Fruit fly (Drosophila melanogaster) whole organism, prepupa: ENCODE data around the gene Socs16D.

Experiments used
- Blimp-1 ChIP-seq: fragments of 200-800 bp; sonication (Bioruptor generic); optimal IDR thresholded peaks from 3 replicates; lab custom pipeline; 2017; ENCODE audit warnings: missing biosample characterization, missing genetic modification characterization, mild to moderate bottlenecking, moderate library complexity, missing genetic modification reagents
- CG10631 ChIP-seq: fragments of 200-800 bp; sonication (Bioruptor generic); optimal IDR thresholded peaks from 2 replicates; lab custom pipeline; 2016; ENCODE audit warnings: missing biosample characterization, missing genetic modification characterization
- CG11294 ChIP-seq: fragments of 200-800 bp; sonication (Bioruptor generic); IDR thresholded peaks from 2 replicates; pipeline ENCODE4 v1.3.6; 2022; ENCODE audit warnings: missing biosample characterization, missing genetic modification characterization
- CG11762 ChIP-seq: fragments of 200-800 bp; sonication (Bioruptor generic); optimal IDR thresholded peaks from 3 replicates; lab custom pipeline; 2016; ENCODE audit warnings: missing biosample characterization, missing genetic modification characterization; ENCODE audit not compliant: insufficient read depth
- CG11902 ChIP-seq: fragments of 200-800 bp; sonication (Bioruptor generic); optimal IDR thresholded peaks from 3 replicates; lab custom pipeline; 2016; ENCODE audit warnings: missing biosample characterization, missing genetic modification characterization
- CG15336 ChIP-seq: fragments of 200-800 bp; sonication (Bioruptor generic); IDR thresholded peaks from 2 replicates; pipeline ENCODE4 v1.3.6; 2022; ENCODE audit warnings: missing biosample characterization, missing genetic modification characterization
- CG1621 ChIP-seq: fragments of 200-800 bp; sonication (Bioruptor generic); optimal IDR thresholded peaks from 3 replicates; lab custom pipeline; 2018; ENCODE audit warnings: missing biosample characterization, mild to moderate bottlenecking, missing genetic modification characterization
- CG16779 ChIP-seq: fragments of 200-800 bp; sonication (Bioruptor generic); optimal IDR thresholded peaks from 3 replicates; lab custom pipeline; 2017; ENCODE audit warnings: missing biosample characterization, mild to moderate bottlenecking, missing genetic modification characterization
- CG34406 ChIP-seq: fragments of 200-800 bp; sonication (Bioruptor generic); optimal IDR thresholded peaks from 3 replicates; lab custom pipeline; 2016; ENCODE audit warnings: missing biosample characterization, missing genetic modification characterization
- CG6276 ChIP-seq: fragments of 200-800 bp; sonication (Bioruptor generic); optimal IDR thresholded peaks from 2 replicates; lab custom pipeline; 2017; ENCODE audit warnings: missing biosample characterization, mild to moderate bottlenecking, missing genetic modification characterization
- CG6792 ChIP-seq: fragments of 200-800 bp; sonication (Bioruptor generic); optimal IDR thresholded peaks from 3 replicates; lab custom pipeline; 2016; ENCODE audit warnings: missing biosample characterization, missing genetic modification characterization
- CG6808 ChIP-seq: fragments of 200-800 bp; sonication (Bioruptor generic); optimal IDR thresholded peaks from 3 replicates; lab custom pipeline; 2017; ENCODE audit warnings: missing biosample characterization, missing genetic modification characterization, mild to moderate bottlenecking, moderate library complexity, missing genetic modification reagents
- CG6854 ChIP-seq: fragments of 200-800 bp; sonication (Bioruptor generic); optimal IDR thresholded peaks from 2 replicates; lab custom pipeline; 2017; ENCODE audit warnings: missing biosample characterization, mild to moderate bottlenecking, missing genetic modification characterization
- CG7368 ChIP-seq: fragments of 200-800 bp; sonication (Bioruptor generic); optimal IDR thresholded peaks from 3 replicates; lab custom pipeline; 2016; ENCODE audit warnings: missing biosample characterization, missing genetic modification characterization
- CG8119 ChIP-seq: fragments of 200-800 bp; sonication (Bioruptor generic); IDR thresholded peaks from 3 replicates; pipeline ENCODE4 v1.3.6; 2022; ENCODE audit warnings: missing biosample characterization, missing genetic modification characterization
- CG8319 ChIP-seq: fragments of 200-800 bp; sonication (Bioruptor generic); optimal IDR thresholded peaks from 3 replicates; lab custom pipeline; 2016; ENCODE audit warnings: missing biosample characterization, missing genetic modification characterization
- CG8632 ChIP-seq: fragments of 200-800 bp; sonication (Bioruptor generic); optimal IDR thresholded peaks from 3 replicates; lab custom pipeline; 2016; ENCODE audit warnings: missing biosample characterization, missing genetic modification characterization
- Eip75B ChIP-seq: fragments of 200-800 bp; sonication (Bioruptor generic); optimal IDR thresholded peaks from 3 replicates; lab custom pipeline; 2016; ENCODE audit warnings: missing biosample characterization, missing genetic modification characterization
- Eip93F ChIP-seq: fragments of 200-800 bp; sonication (Bioruptor generic); optimal IDR thresholded peaks from 2 replicates; lab custom pipeline; 2016; ENCODE audit warnings: missing biosample characterization, mild to moderate bottlenecking, missing genetic modification characterization
- Ets21C ChIP-seq: fragments of 200-800 bp; sonication (Bioruptor generic); optimal IDR thresholded peaks from 3 replicates; lab custom pipeline; 2016; ENCODE audit warnings: missing biosample characterization, missing genetic modification characterization
- Gug ChIP-seq: fragments of 200-800 bp; sonication (Bioruptor generic); IDR thresholded peaks from 2 replicates; pipeline ENCODE4 v1.3.6; 2022; ENCODE audit warnings: missing biosample characterization, missing genetic modification characterization
- Hr38 ChIP-seq: sonication (Bioruptor generic); optimal IDR thresholded peaks from 2 replicates; lab custom pipeline; 2016; ENCODE audit warnings: missing biosample characterization, missing genetic modification characterization
- Hr4 ChIP-seq: fragments of 200-800 bp; sonication (Bioruptor generic); optimal IDR thresholded peaks from 3 replicates; lab custom pipeline; 2016; ENCODE audit warnings: missing biosample characterization, missing genetic modification characterization
- Met ChIP-seq: fragments of 200-800 bp; sonication (Bioruptor generic); optimal IDR thresholded peaks from 3 replicates; lab custom pipeline; 2016; ENCODE audit warnings: missing biosample characterization, missing genetic modification characterization
- OdsH ChIP-seq: fragments of 200-800 bp; sonication (Bioruptor generic); optimal IDR thresholded peaks from 3 replicates; lab custom pipeline; 2016; ENCODE audit warnings: missing biosample characterization, missing genetic modification characterization
- Smox ChIP-seq: fragments of 200-800 bp; sonication (Bioruptor generic); optimal IDR thresholded peaks from 3 replicates; lab custom pipeline; 2016; ENCODE audit warnings: missing biosample characterization, missing genetic modification characterization
- Sox102F ChIP-seq: fragments of 200-800 bp; sonication (Bioruptor generic); optimal IDR thresholded peaks from 2 replicates; lab custom pipeline; 2016; ENCODE audit warnings: missing biosample characterization, mild to moderate bottlenecking, missing genetic modification characterization
- Sox14 ChIP-seq: fragments of 200-800 bp; sonication (Bioruptor generic); optimal IDR thresholded peaks from 3 replicates; lab custom pipeline; 2016; ENCODE audit warnings: missing biosample characterization, missing genetic modification characterization
- Sox15 ChIP-seq: fragments of 200-800 bp; sonication (Bioruptor generic); optimal IDR thresholded peaks from 3 replicates; lab custom pipeline; 2016; ENCODE audit warnings: missing biosample characterization, missing genetic modification characterization
- achi ChIP-seq: fragments of 200-800 bp; sonication (Bioruptor generic); optimal IDR thresholded peaks from 3 replicates; lab custom pipeline; 2016; ENCODE audit warnings: missing biosample characterization, missing genetic modification characterization
- acj6 ChIP-seq: fragments of 200-800 bp; sonication (Bioruptor generic); optimal IDR thresholded peaks from 3 replicates; lab custom pipeline; 2016; ENCODE audit warnings: missing biosample characterization, missing genetic modification characterization
- cyc ChIP-seq: fragments of 200-800 bp; sonication (Bioruptor generic); optimal IDR thresholded peaks from 3 replicates; lab custom pipeline; 2016; ENCODE audit warnings: missing biosample characterization, missing genetic modification characterization
- dac ChIP-seq: fragments of 200-800 bp; sonication (Bioruptor generic); optimal IDR thresholded peaks from 2 replicates; lab custom pipeline; 2017; ENCODE audit warnings: missing biosample characterization, mild to moderate bottlenecking, missing genetic modification characterization
- eg ChIP-seq: fragments of 200-800 bp; sonication (Bioruptor generic); IDR thresholded peaks from 3 replicates; pipeline ENCODE4 v1.3.6; 2022; ENCODE audit warnings: missing biosample characterization, missing genetic modification characterization
- esn ChIP-seq: fragments of 200-800 bp; sonication (Bioruptor generic); optimal IDR thresholded peaks from 2 replicates; lab custom pipeline; 2016; ENCODE audit warnings: missing biosample characterization, mild to moderate bottlenecking, missing genetic modification characterization, moderate library complexity
- fd59A ChIP-seq: fragments of 200-800 bp; sonication (Bioruptor generic); optimal IDR thresholded peaks from 2 replicates; lab custom pipeline; 2017; ENCODE audit warnings: missing biosample characterization, mild to moderate bottlenecking, missing genetic modification characterization, missing genetic modification reagents
- fd85E ChIP-seq: fragments of 200-800 bp; sonication (Bioruptor generic); optimal IDR thresholded peaks from 3 replicates; lab custom pipeline; 2016; ENCODE audit warnings: missing biosample characterization, missing genetic modification characterization
- fkh ChIP-seq: fragments of 200-800 bp; sonication (Bioruptor generic); optimal IDR thresholded peaks from 3 replicates; lab custom pipeline; 2017; ENCODE audit warnings: missing biosample characterization, mild to moderate bottlenecking, missing genetic modification characterization, moderate library complexity
- net ChIP-seq: fragments of 200-800 bp; sonication (Bioruptor generic); optimal IDR thresholded peaks from 3 replicates; lab custom pipeline; 2016; ENCODE audit warnings: missing biosample characterization, missing genetic modification characterization
- pdm3 ChIP-seq: fragments of 200-800 bp; sonication (Bioruptor generic); optimal IDR thresholded peaks from 3 replicates; lab custom pipeline; 2016; ENCODE audit warnings: missing biosample characterization, missing genetic modification characterization
- salr ChIP-seq, 2 experiments: fragments of 200-800 bp; sonication (Bioruptor generic); optimal IDR thresholded peaks; 3 replicates each; lab custom pipeline; 2016 to 2018; ENCODE audit warnings: missing biosample characterization in 2 of 2, missing genetic modification characterization in 2 of 2, mild to moderate bottlenecking in 1 of 2
- spab ChIP-seq: fragments of 200-800 bp; sonication (Bioruptor generic); optimal IDR thresholded peaks from 2 replicates; lab custom pipeline; 2017; ENCODE audit warnings: missing biosample characterization, mild to moderate bottlenecking, missing genetic modification characterization, missing genetic modification reagents
- ss ChIP-seq, 2 experiments: fragments of 200-800 bp; sonication (Bioruptor generic); optimal IDR thresholded peaks; 2 replicates in 1 of 2; 3 replicates in 1 of 2; lab custom pipeline; 2017 to 2018; ENCODE audit warnings: mild to moderate bottlenecking in 2 of 2, missing biosample characterization in 2 of 2, missing genetic modification characterization in 2 of 2, moderate library complexity in 1 of 2
- svp ChIP-seq: fragments of 200-800 bp; sonication (Bioruptor generic); peaks from one replicate; lab custom pipeline; 2016; ENCODE audit warnings: missing biosample characterization, missing genetic modification characterization
- topi ChIP-seq: fragments of 200-800 bp; sonication (Bioruptor generic); optimal IDR thresholded peaks from 3 replicates; lab custom pipeline; 2016; ENCODE audit warnings: missing biosample characterization, missing genetic modification characterization
- vri ChIP-seq: fragments of 200-800 bp; sonication (Bioruptor generic); optimal IDR thresholded peaks from 3 replicates; lab custom pipeline; 2016; ENCODE audit warnings: missing biosample characterization, mild to moderate bottlenecking, missing genetic modification characterization

Gene Socs16D

DNA sequence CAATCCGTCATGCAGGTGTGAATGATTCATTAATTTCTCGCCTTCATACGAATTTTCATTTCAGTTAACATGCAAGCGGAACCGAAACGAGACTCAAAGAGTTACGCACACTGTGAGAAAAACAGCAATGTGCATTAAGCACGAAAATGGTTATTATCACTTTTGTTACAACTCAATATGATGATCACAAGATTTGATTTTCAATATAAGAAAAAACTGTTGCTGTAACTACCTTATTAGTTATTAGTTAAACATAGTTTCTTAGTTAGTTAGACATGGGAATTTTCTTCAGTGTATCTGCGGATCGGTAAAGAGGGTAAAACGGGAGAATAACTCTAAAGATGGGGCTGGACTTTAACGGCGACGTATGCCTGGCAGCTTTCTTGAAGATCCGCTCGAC lies 12.6 kb downstream of the Socs16D start (continued):
- TF ChIP-seq Eip93F (GFP tag; lab: Kevin White, UChicago): no peak
- TF ChIP-seq CG8632 (GFP tag; lab: Kevin White, UChicago): peak; percentile 32
- TF ChIP-seq Hr4: no peak
- TF ChIP-seq achi (GFP tag; lab: Kevin White, UChicago): peak; percentile 42
- no peak for TF ChIP-seq fd85E (GFP tag; lab: Kevin White, UChicago)
- TF ChIP-seq CG1621 (tag; lab: Kevin White, UChicago): peak; percentile 35
- TF ChIP-seq CG15336: no peak
- TF ChIP-seq vri: peak; percentile 50
- peak; percentile 73 for TF ChIP-seq topi (GFP tag; lab: Kevin White, UChicago)
- peak; percentile 34 for TF ChIP-seq fd59A (GFP tag; lab: Kevin White, UChicago)
- TF ChIP-seq CG8119 (GFP tag; lab: Robert Waterston, UW): no peak
- TF ChIP-seq, all 60 proteins: peak for 37

DNA sequence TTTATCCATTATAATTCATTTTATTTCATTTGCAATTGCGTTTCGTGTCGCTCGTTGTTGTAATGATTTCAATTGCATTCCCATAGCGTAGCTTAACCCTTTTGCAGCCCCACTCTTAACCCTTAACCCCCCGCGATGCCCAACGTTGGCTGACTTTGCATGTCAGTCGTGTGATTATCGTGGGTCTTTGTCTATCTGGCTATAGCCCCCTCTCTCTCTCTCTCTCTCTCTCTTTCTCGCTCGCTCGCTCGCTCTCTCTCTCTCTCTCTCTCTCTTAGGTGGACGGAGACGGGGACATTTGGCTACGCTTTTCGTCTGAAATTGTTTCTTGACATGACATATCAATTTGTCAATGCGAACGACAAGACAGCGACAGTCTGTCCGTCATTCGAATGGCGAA lies 15.2 kb downstream of the Socs16D start:
- TF ChIP-seq topi (GFP tag; lab: Kevin White, UChicago) (no peak), ss (GFP tag; optimal IDR thresholded peaks at IDR 0.05; lab: Kevin White, UChicago) (peak in 1 of 2 experiments; percentile 67)
- TF ChIP-seq, all 60 proteins: peak for 1

DNA sequence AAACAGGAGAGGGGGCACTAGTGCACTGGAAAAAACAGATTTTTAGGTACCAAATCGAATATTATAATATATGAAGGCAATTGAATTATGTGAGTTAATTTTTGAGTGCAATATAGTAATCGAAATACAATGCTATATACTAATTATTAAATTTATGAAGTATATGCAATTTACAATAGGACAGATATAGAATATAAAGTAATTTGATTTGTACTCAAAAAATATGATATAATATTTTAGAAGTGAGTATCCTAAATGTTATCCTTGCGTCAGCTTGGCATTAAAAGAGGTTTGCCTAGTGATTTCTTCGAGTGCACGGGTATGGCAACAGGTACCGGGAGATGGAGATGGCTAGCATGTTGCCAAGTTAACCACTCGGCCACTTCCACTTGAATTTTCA lies 20.4 kb downstream of the Socs16D start:
- no peak for TF ChIP-seq CG11762 (GFP tag; lab: Kevin White, UChicago)
- TF ChIP-seq CG1621 (tag; lab: Kevin White, UChicago): no peak
- TF ChIP-seq ss (GFP tag; optimal IDR thresholded peaks at IDR 0.05; lab: Kevin White, UChicago): peak in 1 of 2 experiments; percentile 66
- TF ChIP-seq Smox: peak; percentile 34
- TF ChIP-seq salr (GFP tag; optimal IDR thresholded peaks at IDR 0.05; lab: Kevin White, UChicago): peak in 1 of 2 experiments; percentile 21
- no peak for TF ChIP-seq Blimp-1 (GFP tag; lab: Kevin White, UChicago)
- TF ChIP-seq Sox14 (GFP tag; lab: Kevin White, UChicago): no peak
- no peak for TF ChIP-seq CG6276
- peak; percentile 50 for TF ChIP-seq acj6 (GFP tag; lab: Kevin White, UChicago)
- peak; percentile 71 for TF ChIP-seq svp (GFP tag; lab: Kevin White, UChicago)
- TF ChIP-seq CG10631: peak; percentile 45
- peak; percentile 45 for TF ChIP-seq achi (GFP tag; lab: Kevin White, UChicago)
- peak; percentile 8 for TF ChIP-seq Sox15
- TF ChIP-seq Hr38 (GFP tag; lab: Kevin White, UChicago): no peak
- peak; percentile 33 for TF ChIP-seq topi (GFP tag; lab: Kevin White, UChicago)
- peak; percentile 20 for TF ChIP-seq vri
- TF ChIP-seq eg (GFP tag; lab: Robert Waterston, UW): no peak
- TF ChIP-seq Eip75B (GFP tag; lab: Kevin White, UChicago): peak; percentile 7
- peak; percentile 7 for TF ChIP-seq Sox102F (GFP tag; lab: Kevin White, UChicago)
- no peak for TF ChIP-seq dac (GFP tag; lab: Kevin White, UChicago)
- peak; percentile 35 for TF ChIP-seq spab
- TF ChIP-seq CG6854 (GFP tag; lab: Kevin White, UChicago): no peak
- TF ChIP-seq net (GFP tag; lab: Kevin White, UChicago): peak; percentile 12
- TF ChIP-seq Hr4: no peak
- no peak for TF ChIP-seq fkh (GFP tag; lab: Kevin White, UChicago)
- TF ChIP-seq CG8319 (GFP tag; lab: Kevin White, UChicago): no peak
- no peak for TF ChIP-seq CG11294 (GFP tag; lab: Robert Waterston, UW)
- no peak for TF ChIP-seq CG11902 (GFP tag; lab: Kevin White, UChicago)
- TF ChIP-seq CG6808: peak; percentile 64
- 0 out of 3 replicates have a peak, but pooled peaks have one; percentile 27 for TF ChIP-seq CG8119 (GFP tag; lab: Robert Waterston, UW)
- TF ChIP-seq OdsH (GFP tag; lab: Kevin White, UChicago): peak; percentile 80
- peak; percentile 18 for TF ChIP-seq cyc
- peak; percentile 44 for TF ChIP-seq fd59A (GFP tag; lab: Kevin White, UChicago)
- TF ChIP-seq Gug (GFP tag; lab: Robert Waterston, UW): no peak
- peak; percentile 46 for TF ChIP-seq esn (GFP tag; lab: Kevin White, UChicago)
- TF ChIP-seq CG16779 (tag; lab: Kevin White, UChicago): no peak
- TF ChIP-seq pdm3 (GFP tag; lab: Kevin White, UChicago): peak; percentile 2
- TF ChIP-seq CG6792 (GFP tag; lab: Kevin White, UChicago): peak; percentile 9
- peak; percentile 36 for TF ChIP-seq Met
- TF ChIP-seq Ets21C (GFP tag; lab: Kevin White, UChicago): no peak
- TF ChIP-seq CG7368: no peak
- TF ChIP-seq CG34406: peak; percentile 23
